Worm (Caenorhabditis elegans) whole organism, L1 larva: ENCODE data around the gene C48B4.11.

Experiments
- C16A3.4 ChIP-seq: fragments of 150-350 bp; optimal IDR thresholded peaks from 2 replicates; lab custom pipeline; 2014; ENCODE audit warnings: missing biosample characterization, missing genetic modification characterization
- C34B4.2 ChIP-seq: sonication (generic microtip); optimal IDR thresholded peaks from 2 replicates; lab custom pipeline; 2017; ENCODE audit warnings: mild to moderate bottlenecking, missing genetic modification characterization, missing compliant biosample characterization
- F16B12.6 ChIP-seq: fragments of 150-350 bp; optimal IDR thresholded peaks from 2 replicates; lab custom pipeline; 2014; ENCODE audit warnings: missing biosample characterization, missing genetic modification characterization
- alr-1 ChIP-seq: fragments of 200-800 bp; sonication (Bioruptor generic); optimal IDR thresholded peaks from 2 replicates; lab custom pipeline; 2018; ENCODE audit warnings: borderline replicate concordance, mild to moderate bottlenecking, missing genetic modification characterization, missing compliant biosample characterization
- blmp-1 ChIP-seq: fragments of 150-350 bp; optimal IDR thresholded peaks from 2 replicates; lab custom pipeline; 2014; ENCODE audit warnings: missing biosample characterization, missing genetic modification characterization
- ceh-8 ChIP-seq: fragments of 200-800 bp; sonication (Bioruptor generic); optimal IDR thresholded peaks from 2 replicates; lab custom pipeline; 2018; ENCODE audit warnings: mild to moderate bottlenecking, missing genetic modification characterization, moderate library complexity, missing compliant biosample characterization
- ceh-82 ChIP-seq, 3 experiments: fragments of 150-350 bp in 1 of 3; sonication (generic microtip) in 2 of 3; optimal IDR thresholded peaks; 2 replicates each; lab custom pipeline; 2014 to 2017; ENCODE audit warnings: missing biosample characterization in 3 of 3, missing genetic modification characterization in 3 of 3
- dpl-1 ChIP-seq, 3 experiments: fragments of 150-350 bp in 2 of 3; sonication (generic microtip) in 1 of 3; optimal IDR thresholded peaks; 2 replicates each; lab custom pipeline; 2014 to 2017; ENCODE audit warnings: missing biosample characterization in 3 of 3, missing genetic modification characterization in 3 of 3, missing genetic modification reagents in 3 of 3
- efl-1 ChIP-seq, 4 experiments: fragments of 150-350 bp; optimal IDR thresholded peaks in 3 of 4; peaks in 1 of 4; 1 replicate in 1 of 4; 2 replicates in 3 of 4; lab custom pipeline; 2014; ENCODE audit warnings: missing biosample characterization in 2 of 4, missing genetic modification characterization in 2 of 4, missing genetic modification reagents in 2 of 4
- efl-3 ChIP-seq: fragments of 200-800 bp; sonication (Bioruptor generic); optimal IDR thresholded peaks from 2 replicates; lab custom pipeline; 2018; ENCODE audit warnings: mild to moderate bottlenecking, missing genetic modification characterization, missing compliant biosample characterization
- elt-3 ChIP-seq, 6 experiments: fragments of 150-350 bp in 1 of 6; sonication (generic microtip); optimal IDR thresholded peaks; 2 replicates each; lab custom pipeline; 2017 to 2018; ENCODE audit warnings: missing biosample characterization in 6 of 6, missing genetic modification characterization in 6 of 6, inconsistent platforms in 1 of 6
- ets-5 ChIP-seq: fragments of 200-800 bp; sonication (Bioruptor generic); IDR thresholded peaks from 2 replicates; pipeline ENCODE4 v1.3.6; 2022; ENCODE audit warnings: missing genetic modification characterization, missing compliant biosample characterization
- fkh-8 ChIP-seq: sonication (generic microtip); optimal IDR thresholded peaks from 2 replicates; lab custom pipeline; 2016; ENCODE audit warnings: mild to moderate bottlenecking, missing genetic modification characterization, missing compliant biosample characterization
- grh-1 ChIP-seq: fragments of 200-800 bp; sonication (Bioruptor generic); IDR thresholded peaks from 2 replicates; pipeline ENCODE4 v1.3.6; 2022; ENCODE audit warnings: missing genetic modification reagents, missing genetic modification characterization, missing compliant biosample characterization
- hlh-17 ChIP-seq: fragments of 200-800 bp; sonication (Bioruptor generic); optimal IDR thresholded peaks from 2 replicates; lab custom pipeline; 2018; ENCODE audit warnings: missing genetic modification characterization, mild to moderate bottlenecking, missing compliant biosample characterization, moderate library complexity, borderline replicate concordance
- jun-1 ChIP-seq: fragments of 150-350 bp; optimal IDR thresholded peaks from 2 replicates; lab custom pipeline; 2014; ENCODE audit warnings: missing biosample characterization, missing genetic modification reagents, missing genetic modification characterization
- lin-15B ChIP-seq: fragments of 150-350 bp; sonication (generic microtip); optimal IDR thresholded peaks from 3 replicates; lab custom pipeline; 2014; ENCODE audit warnings: missing biosample characterization, missing genetic modification characterization
- lin-35 ChIP-seq, 2 experiments: fragments of 150-350 bp; optimal IDR thresholded peaks; 2 replicates each; lab custom pipeline; 2014; ENCODE audit warnings: missing biosample characterization in 2 of 2, missing genetic modification characterization in 2 of 2, missing genetic modification reagents in 2 of 2
- lin-39 ChIP-seq: fragments of 150-350 bp; optimal IDR thresholded peaks from 2 replicates; lab custom pipeline; 2014; ENCODE audit warnings: missing biosample characterization, missing genetic modification reagents, missing genetic modification characterization
- lsy-2 ChIP-seq, 2 experiments: fragments of 150-350 bp; optimal IDR thresholded peaks; 2 replicates each; lab custom pipeline; 2014; ENCODE audit warnings: missing biosample characterization in 2 of 2, missing genetic modification characterization in 2 of 2
- mef-2 ChIP-seq: fragments of 150-350 bp; optimal IDR thresholded peaks from 2 replicates; lab custom pipeline; 2014; ENCODE audit warnings: missing biosample characterization, missing genetic modification characterization
- mep-1 ChIP-seq: fragments of 150-350 bp; optimal IDR thresholded peaks from 2 replicates; lab custom pipeline; 2014; ENCODE audit warnings: missing biosample characterization, missing genetic modification characterization
- nhr-20 ChIP-seq: sonication (generic microtip); optimal IDR thresholded peaks from 2 replicates; lab custom pipeline; 2016; ENCODE audit warnings: mild to moderate bottlenecking, missing genetic modification characterization, missing compliant biosample characterization
- nhr-28 ChIP-seq: fragments of 150-350 bp; optimal IDR thresholded peaks from 2 replicates; lab custom pipeline; 2014; ENCODE audit warnings: missing biosample characterization, missing genetic modification characterization
- nhr-47 ChIP-seq: sonication (generic microtip); optimal IDR thresholded peaks from 2 replicates; lab custom pipeline; 2016; ENCODE audit warnings: mild to moderate bottlenecking, missing genetic modification characterization, moderate library complexity, missing compliant biosample characterization
- nhr-71 ChIP-seq: sonication (generic microtip); optimal IDR thresholded peaks from 2 replicates; lab custom pipeline; 2016; ENCODE audit warnings: mild to moderate bottlenecking, missing genetic modification characterization, moderate library complexity, missing compliant biosample characterization
- nhr-85 ChIP-seq: sonication (generic microtip); peaks from one replicate; lab custom pipeline; 2016; ENCODE audit warnings: missing genetic modification characterization, inconsistent platforms, missing compliant biosample characterization
- nhr-90 ChIP-seq: sonication (generic microtip); optimal IDR thresholded peaks from 2 replicates; lab custom pipeline; 2016; ENCODE audit warnings: mild to moderate bottlenecking, missing genetic modification characterization, missing compliant biosample characterization; ENCODE audit not compliant: poor library complexity
- rnt-1 ChIP-seq: sonication (generic microtip); optimal IDR thresholded peaks from 2 replicates; lab custom pipeline; 2016; ENCODE audit warnings: mild to moderate bottlenecking, missing genetic modification characterization, moderate library complexity, missing compliant biosample characterization
- skn-1 ChIP-seq: fragments of 150-350 bp; optimal IDR thresholded peaks from 2 replicates; lab custom pipeline; 2014; ENCODE audit warnings: missing biosample characterization, missing genetic modification characterization
- snu-23 ChIP-seq: sonication (generic microtip); optimal IDR thresholded peaks from 2 replicates; lab custom pipeline; 2016; ENCODE audit warnings: missing genetic modification characterization, missing compliant biosample characterization
- sptf-1 ChIP-seq: fragments of 150-350 bp; optimal IDR thresholded peaks from 2 replicates; lab custom pipeline; 2014; ENCODE audit warnings: missing biosample characterization, missing genetic modification characterization
- swsn-7 ChIP-seq: sonication (generic microtip); optimal IDR thresholded peaks from 2 replicates; lab custom pipeline; 2016; ENCODE audit warnings: missing genetic modification characterization, missing compliant biosample characterization
- tbx-2 ChIP-seq: sonication (generic microtip); optimal IDR thresholded peaks from 2 replicates; lab custom pipeline; 2016; ENCODE audit warnings: missing genetic modification characterization, missing compliant biosample characterization
- tlp-1 ChIP-seq: fragments of 150-350 bp; optimal IDR thresholded peaks from 2 replicates; lab custom pipeline; 2014; ENCODE audit warnings: missing biosample characterization, missing genetic modification characterization
- unc-130 ChIP-seq: fragments of 150-350 bp; optimal IDR thresholded peaks from 2 replicates; lab custom pipeline; 2017; ENCODE audit warnings: missing biosample characterization, missing genetic modification characterization, inconsistent platforms
- unc-30 ChIP-seq: sonication (generic microtip); optimal IDR thresholded peaks from 2 replicates; lab custom pipeline; 2017; ENCODE audit warnings: missing biosample characterization, missing genetic modification characterization
- unc-62 ChIP-seq: fragments of 150-350 bp; optimal IDR thresholded peaks from 2 replicates; lab custom pipeline; 2014; ENCODE audit warnings: missing biosample characterization, missing genetic modification reagents, missing genetic modification characterization
- ztf-11 ChIP-seq, 2 experiments: sonication (generic microtip); optimal IDR thresholded peaks; 2 replicates each; lab custom pipeline; 2016 to 2017; ENCODE audit warnings: missing genetic modification characterization in 2 of 2, missing biosample characterization in 1 of 2, missing compliant biosample characterization in 1 of 2

C48B4.11 gene

DNA sequence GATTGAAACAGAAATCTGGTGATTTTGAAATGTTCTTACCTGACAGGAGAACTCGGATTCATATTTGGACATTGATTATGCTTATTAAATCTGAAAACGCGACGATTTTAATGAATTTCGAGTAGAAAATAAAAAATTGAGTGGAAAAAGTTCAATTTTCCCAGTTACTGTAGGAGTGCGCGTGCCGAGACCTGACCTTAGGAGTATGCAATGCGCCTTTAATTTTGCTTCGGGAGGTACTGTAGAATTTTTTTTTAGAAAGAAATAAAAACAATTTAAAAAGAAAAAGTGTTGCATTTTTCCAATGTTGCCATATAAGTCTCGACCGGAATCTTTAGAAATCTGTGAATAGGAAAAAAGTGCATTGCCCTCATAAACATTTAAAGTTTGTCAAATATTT is at the start of gene C48B4.11:
Gene C48B4.11, minus strand, starts transcription at position 143 of the 400 bp plus-strand sequence.
- TF ChIP-seq sptf-1 (no peak), mef-2 (tag; lab: Kevin White, UChicago) (no peak), elt-3 (tag; optimal IDR thresholded peaks at IDR 0.05; lab: Kevin White, UChicago) (no peak), lin-15B (tag; lab: Kevin White, UChicago) (no peak), snu-23 (GFP tag; lab: Kevin White, UChicago) (no peak), ceh-8 (GFP tag; lab: Kevin White, UChicago) (no peak), efl-3 (no peak)

DNA sequence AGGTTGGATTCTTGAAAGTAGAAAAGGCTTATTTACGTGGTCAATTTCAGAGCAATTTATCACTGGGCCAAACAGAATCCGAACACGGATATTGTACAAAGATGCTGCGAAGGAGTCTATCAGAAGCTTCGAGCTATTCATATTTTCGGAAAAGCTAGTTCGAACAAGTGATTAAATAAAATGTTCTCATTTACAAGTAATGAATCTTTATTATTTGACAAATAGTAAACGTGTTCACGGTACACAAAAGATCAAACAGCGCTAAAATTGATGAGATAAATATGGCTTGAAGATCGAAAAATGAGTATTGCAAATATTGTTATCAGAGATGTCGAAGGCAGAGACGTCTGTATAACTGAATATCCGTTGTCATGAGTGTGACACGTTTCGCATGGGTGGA is 49.2 kb upstream of the C48B4.11 start:
- TF ChIP-seq lin-39 (tag; lab: Kevin White, UChicago) (no peak), mep-1 (no peak), jun-1 (tag; lab: Kevin White, UChicago) (no peak), hlh-17 (GFP tag; lab: Kevin White, UChicago) (no peak)

DNA sequence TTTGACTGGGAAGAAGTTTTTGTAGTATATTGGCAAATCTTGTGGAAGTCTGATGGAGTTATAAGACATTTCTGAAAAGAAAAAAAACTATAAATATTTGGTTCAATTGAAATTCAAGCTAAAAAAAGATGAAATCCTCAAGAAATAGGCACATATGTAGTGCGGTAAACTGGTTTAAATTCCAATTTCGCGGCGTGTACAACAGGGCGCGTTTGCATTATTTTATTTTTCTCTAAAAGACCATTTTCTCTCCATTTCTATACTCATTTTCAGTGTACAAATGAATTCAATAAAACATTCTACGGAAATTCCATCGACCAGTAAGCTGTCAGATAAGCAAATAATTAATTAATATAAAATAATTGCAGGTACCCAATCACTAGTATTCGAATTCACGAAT is 48.3 kb upstream of the C48B4.11 start, which contains the start of the genes pri-1 and F58A4.6:
Gene pri-1, minus strand, starts transcription at position 71 of the 400 bp plus-strand sequence.
Gene F58A4.6, plus strand, starts transcription at position 272 of the 400 bp plus-strand sequence.
- TF ChIP-seq grh-1 = peak; percentile 55
- no peak for TF ChIP-seq alr-1
- peak; percentile 35 for TF ChIP-seq C16A3.4 (tag; lab: Kevin White, UChicago)
- no peak for TF ChIP-seq C34B4.2 (tag; lab: Kevin White, UChicago)
- peak; percentile 12 for TF ChIP-seq skn-1 (tag; lab: Kevin White, UChicago)
- TF ChIP-seq unc-130 = no peak
- peak; percentile 82 to 94 for TF ChIP-seq lin-35 (GFP tag; optimal IDR thresholded peaks at IDR 0.05; lab: Kevin White, UChicago)
- TF ChIP-seq tbx-2 = peak; percentile 19
- TF ChIP-seq elt-3 (tag; optimal IDR thresholded peaks at IDR 0.05; lab: Kevin White, UChicago) = peak in 1 of 6 experiments; percentile 28
- peak; percentile 40 for TF ChIP-seq rnt-1 (tag; lab: Kevin White, UChicago)
- peak; percentile 43 for TF ChIP-seq snu-23 (GFP tag; lab: Kevin White, UChicago)
- peak in 1 of 3 experiments; percentile 56 for TF ChIP-seq ceh-82 (tag; optimal IDR thresholded peaks at IDR 0.05; lab: Kevin White, UChicago)
- TF ChIP-seq nhr-20 (tag; lab: Kevin White, UChicago) = peak; percentile 31
- no peak for TF ChIP-seq unc-62 (GFP tag; lab: Kevin White, UChicago)
- peak; percentile 28 for TF ChIP-seq nhr-90 (tag; lab: Kevin White, UChicago)
- TF ChIP-seq F16B12.6 (tag; lab: Kevin White, UChicago) = peak; percentile 48
- TF ChIP-seq unc-30 (tag; lab: Kevin White, UChicago) = no peak
- TF ChIP-seq swsn-7 (tag; lab: Kevin White, UChicago) = peak; percentile 7
- TF ChIP-seq nhr-47 (tag; lab: Kevin White, UChicago) = peak; percentile 24
- TF ChIP-seq ets-5 = no peak
- TF ChIP-seq mep-1 = peak; percentile 30
- peak in 1 of 2 experiments; percentile 2 for TF ChIP-seq ztf-11 (tag; optimal IDR thresholded peaks at IDR 0.05; lab: Kevin White, UChicago)
- TF ChIP-seq dpl-1 (GFP tag; optimal IDR thresholded peaks at IDR 0.05; lab: Kevin White, UChicago) = peak; percentile 81 to 91 (median 86)
- peak; percentile 32 for TF ChIP-seq nhr-71 (tag; lab: Kevin White, UChicago)
- TF ChIP-seq nhr-85 = peak; percentile 76
- peak; percentile 32 for TF ChIP-seq lin-15B (tag; lab: Kevin White, UChicago)
- peak; percentile 88 to 90 for TF ChIP-seq efl-1 (optimal IDR thresholded peaks at IDR 0.05; lab: Kevin White, UChicago)
- TF ChIP-seq efl-1 (GFP tag; optimal IDR thresholded peaks at IDR 0.05 in 1 of 2; lab: Kevin White, UChicago) = peak; percentile 90 to 99
- peak; percentile 28 to 76 for TF ChIP-seq lsy-2 (tag; optimal IDR thresholded peaks at IDR 0.05; lab: Kevin White, UChicago)
- peak; percentile 7 for TF ChIP-seq blmp-1 (tag; lab: Kevin White, UChicago)

DNA sequence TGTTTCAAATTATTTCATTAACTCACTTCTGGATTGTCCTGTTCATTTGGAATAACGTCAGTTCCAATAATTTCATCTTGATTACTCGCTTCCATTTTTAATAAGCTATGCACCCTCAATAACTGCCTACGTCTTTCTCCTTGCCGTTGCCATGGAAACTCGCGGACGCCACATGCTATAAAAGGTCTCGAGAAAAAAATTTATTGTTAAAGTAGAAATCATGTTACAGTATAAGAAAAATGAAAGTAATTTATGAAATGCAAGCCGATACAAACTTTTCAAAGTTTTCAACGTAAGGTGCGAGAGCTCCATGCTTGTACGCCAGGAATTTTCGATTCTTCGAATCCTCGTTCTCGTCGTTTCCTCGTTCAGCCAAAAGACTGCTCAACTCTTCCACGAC is 46.2 kb upstream of the C48B4.11 start, which contains the start of gene bbs-4:
Gene bbs-4, minus strand, starts transcription at position 101 of the 400 bp plus-strand sequence.
- no peak for TF ChIP-seq unc-130
- TF ChIP-seq nhr-28 (tag; lab: Kevin White, UChicago) = no peak
- TF ChIP-seq ceh-82 (tag; optimal IDR thresholded peaks at IDR 0.05; lab: Kevin White, UChicago) = no peak
- TF ChIP-seq tlp-1 (tag; lab: Kevin White, UChicago) = no peak
- peak; percentile 54 for TF ChIP-seq fkh-8
